Fruit fly (Drosophila melanogaster): ENCODE measurements around the gene Sec8.

- TF ChIP-seq psq (optimal IDR thresholded peaks at IDR 0.05) = no peak
- TF ChIP-seq usp (GFP tag; optimal IDR thresholded peaks at IDR 0.05) = no peak
These were observed 25.6 kb downstream of the Sec8 start, which contains the start of gene CG1239 for dm6 chr3R:5733181-5733580.
